Fruit fly (Drosophila melanogaster): ENCODE measurements around the gene IntS12.

The IntS12 gene

dm6 chr3R:26886283-26886689 is 23.1 kb downstream of the IntS12 start (continued):
- no peak for TF ChIP-seq CG11085 (GFP tag; IDR thresholded peaks at IDR 0.05)
- TF ChIP-seq CG17568 (GFP tag; optimal IDR thresholded peaks at IDR 0.05) = peak; percentile 60
- TF ChIP-seq hbn (GFP tag; IDR thresholded peaks at IDR 0.05; ENCODE audit: partially characterized antibody) = no peak
- TF ChIP-seq Side (GFP tag; optimal IDR thresholded peaks at IDR 0.05) = no peak
- TF ChIP-seq CG10267 (tag; optimal IDR thresholded peaks at IDR 0.05) = peak; percentile 80
- TF ChIP-seq CG1233 (GFP tag; optimal IDR thresholded peaks at IDR 0.05) = peak; percentile 73
- TF ChIP-seq CG7745 (tag; optimal IDR thresholded peaks at IDR 0.05) = peak; percentile 60
- TF ChIP-seq Ptx1 (GFP tag; IDR thresholded peaks at IDR 0.05) = peak; percentile 60
- TF ChIP-seq pita (GFP tag; optimal IDR thresholded peaks at IDR 0.05) = no peak
- TF ChIP-seq sc (optimal IDR thresholded peaks at IDR 0.05) = no peak
- peak; percentile 65 for TF ChIP-seq sc (GFP tag; optimal IDR thresholded peaks at IDR 0.05)
- peak; percentile 24 for TF ChIP-seq CG10431 (GFP tag; optimal IDR thresholded peaks at IDR 0.05)
- no peak for TF ChIP-seq inv (GFP tag; IDR thresholded peaks at IDR 0.05; ENCODE audit: partially characterized antibody)
- TF ChIP-seq CG15269 (tag; optimal IDR thresholded peaks at IDR 0.05) = peak; percentile 74
- TF ChIP-seq CG6683 (GFP tag; optimal IDR thresholded peaks at IDR 0.05) = peak; percentile 32
- TF ChIP-seq eyg (GFP tag; optimal IDR thresholded peaks at IDR 0.05) = no peak
- no peak for TF ChIP-seq br (optimal IDR thresholded peaks at IDR 0.05)
- TF ChIP-seq Nf-YB (GFP tag; optimal IDR thresholded peaks at IDR 0.05) = peak; percentile 70
- TF ChIP-seq ac (GFP tag; optimal IDR thresholded peaks at IDR 0.05) = peak; percentile 40
- TF ChIP-seq pros (GFP tag; optimal IDR thresholded peaks at IDR 0.05) = peak; percentile 24
- TF ChIP-seq CG30020 (tag; optimal IDR thresholded peaks at IDR 0.05) = peak; percentile 31
- TF ChIP-seq CG11504 (tag; optimal IDR thresholded peaks at IDR 0.05) = peak; percentile 78
- no peak for TF ChIP-seq pb (GFP tag; optimal IDR thresholded peaks at IDR 0.05)
- TF ChIP-seq BEAF-32 (GFP tag; optimal IDR thresholded peaks at IDR 0.05) = no peak
- no peak for TF ChIP-seq CG10321 (GFP tag; IDR thresholded peaks at IDR 0.05)
- TF ChIP-seq Dref (GFP tag; IDR thresholded peaks at IDR 0.05) = no peak
- TF ChIP-seq CG10654 (GFP tag; optimal IDR thresholded peaks at IDR 0.05) = peak; percentile 18
- TF ChIP-seq CG15479 (GFP tag; optimal IDR thresholded peaks at IDR 0.05) = no peak
- peak; percentile 24 for TF ChIP-seq CG8290 (GFP tag; optimal IDR thresholded peaks at IDR 0.05)
- peak in 1 of 2 experiments; percentile 21 for TF ChIP-seq CG8290 (tag; optimal IDR thresholded peaks at IDR 0.05)
- peak; percentile 55 for TF ChIP-seq oc (tag; optimal IDR thresholded peaks at IDR 0.05)
- no peak for TF ChIP-seq CG15011 (GFP tag; optimal IDR thresholded peaks at IDR 0.05)
- TF ChIP-seq gfzf (GFP tag; optimal IDR thresholded peaks at IDR 0.05) = no peak
- peak; percentile 58 for TF ChIP-seq CG12219 (GFP tag; optimal IDR thresholded peaks at IDR 0.05)
- peak; percentile 47 for TF ChIP-seq CG11723 (GFP tag; optimal IDR thresholded peaks at IDR 0.05)
- TF ChIP-seq MBD-R2 (GFP tag; IDR thresholded peaks at IDR 0.05) = no peak
- TF ChIP-seq CoRest (tag; optimal IDR thresholded peaks at IDR 0.05) = peak; percentile 78
- no peak for TF ChIP-seq h (optimal IDR thresholded peaks at IDR 0.05)
- peak; percentile 68 for TF ChIP-seq Sox102F (GFP tag; optimal IDR thresholded peaks at IDR 0.05)
- TF ChIP-seq CG12769 (tag; optimal IDR thresholded peaks at IDR 0.05) = no peak
- no peak for TF ChIP-seq vfl (GFP tag; optimal IDR thresholded peaks at IDR 0.05)
- TF ChIP-seq gce (GFP tag; IDR thresholded peaks at IDR 0.05) = no peak
- peak; percentile 78 for TF ChIP-seq unpg (GFP tag; optimal IDR thresholded peaks at IDR 0.05)
- TF ChIP-seq org-1 (GFP tag; optimal IDR thresholded peaks at IDR 0.05) = peak; percentile 64
- peak; percentile 62 for TF ChIP-seq CG17359 (tag; optimal IDR thresholded peaks at IDR 0.05)
- peak; percentile 57 for TF ChIP-seq Asciz (GFP tag; optimal IDR thresholded peaks at IDR 0.05)
- no peak for TF ChIP-seq Gsc (GFP tag; IDR thresholded peaks at IDR 0.05)
- peak; percentile 88 for TF ChIP-seq CG2712 (tag; optimal IDR thresholded peaks at IDR 0.05)
- peak; percentile 46; the same call in 1 of the 2 replicates for TF ChIP-seq ro (GFP tag; IDR thresholded peaks at IDR 0.05)
- peak; percentile 23 for TF ChIP-seq Hsf (GFP tag; optimal IDR thresholded peaks at IDR 0.05)
- TF ChIP-seq CG2678 (tag; optimal IDR thresholded peaks at IDR 0.05) = peak; percentile 82
- no peak for TF ChIP-seq pnt (GFP tag; optimal IDR thresholded peaks at IDR 0.05)

Measured in whole organism, embryonic.